Worm (Caenorhabditis elegans) whole organism, L2 larva: ENCODE results near the gene C05D11.13.

ENCODE experiments used
- C34F6.9 ChIP-seq: fragments of 150-350 bp; optimal IDR thresholded peaks from 2 replicates; lab custom pipeline; 2014; ENCODE audit warnings: missing biosample characterization, missing genetic modification characterization
- F13H6.1 ChIP-seq: sonication (generic microtip); optimal IDR thresholded peaks from 2 replicates; lab custom pipeline; 2016; ENCODE audit warnings: missing genetic modification characterization, missing compliant biosample characterization
- R02D3.7 ChIP-seq: fragments of 150-350 bp; optimal IDR thresholded peaks from 2 replicates; lab custom pipeline; 2014; ENCODE audit warnings: missing biosample characterization, missing genetic modification characterization
- Y55F3AM.14 ChIP-seq: fragments of 200-800 bp; sonication (Bioruptor generic); optimal IDR thresholded peaks from 2 replicates; lab custom pipeline; 2018; ENCODE audit warnings: mild to moderate bottlenecking, missing genetic modification characterization, missing compliant biosample characterization
- ZK546.5 ChIP-seq: sonication (generic microtip); optimal IDR thresholded peaks from 2 replicates; lab custom pipeline; 2017; ENCODE audit warnings: missing biosample characterization, missing genetic modification characterization
- alr-1 ChIP-seq: fragments of 150-350 bp; optimal IDR thresholded peaks from 2 replicates; lab custom pipeline; 2014; ENCODE audit warnings: missing biosample characterization, missing genetic modification characterization
- aly-2 ChIP-seq: fragments of 150-350 bp; optimal IDR thresholded peaks from 2 replicates; lab custom pipeline; 2014; ENCODE audit warnings: missing biosample characterization, missing genetic modification characterization
- ama-1 ChIP-seq: fragments of 150-350 bp; optimal IDR thresholded peaks from 2 replicates; lab custom pipeline; 2018; ENCODE audit warnings: inconsistent platforms
- blmp-1 ChIP-seq: sonication (generic microtip); optimal IDR thresholded peaks from 2 replicates; lab custom pipeline; 2017; ENCODE audit warnings: missing genetic modification characterization, mild to moderate bottlenecking, missing compliant biosample characterization, antibody characterized with exemption, moderate library complexity; ENCODE audit not compliant: insufficient read depth
- ceh-16 ChIP-seq: fragments of 150-350 bp; optimal IDR thresholded peaks from 2 replicates; lab custom pipeline; 2014; ENCODE audit warnings: missing biosample characterization, missing genetic modification characterization
- ceh-82 ChIP-seq: fragments of 150-350 bp; optimal IDR thresholded peaks from 2 replicates; lab custom pipeline; 2014; ENCODE audit warnings: missing biosample characterization, missing genetic modification characterization
- crh-2 ChIP-seq: sonication (generic microtip); optimal IDR thresholded peaks from 2 replicates; lab custom pipeline; 2017; ENCODE audit warnings: missing biosample characterization, missing genetic modification characterization
- dmd-4 ChIP-seq: sonication (generic microtip); optimal IDR thresholded peaks from 2 replicates; lab custom pipeline; 2017; ENCODE audit warnings: missing biosample characterization, missing genetic modification characterization
- egl-27 ChIP-seq: sonication (generic microtip); optimal IDR thresholded peaks from 3 replicates; lab custom pipeline; 2017; ENCODE audit warnings: missing biosample characterization, missing genetic modification reagents, missing genetic modification characterization
- elt-1 ChIP-seq: fragments of 150-350 bp; optimal IDR thresholded peaks from 2 replicates; lab custom pipeline; 2014; ENCODE audit warnings: missing biosample characterization, missing genetic modification characterization
- elt-3 ChIP-seq: sonication (generic microtip); optimal IDR thresholded peaks from 2 replicates; lab custom pipeline; 2017; ENCODE audit warnings: missing biosample characterization, missing genetic modification characterization
- fos-1 ChIP-seq: fragments of 150-350 bp; optimal IDR thresholded peaks from 2 replicates; lab custom pipeline; 2014; ENCODE audit warnings: missing biosample characterization, missing genetic modification characterization
- gmeb-1 ChIP-seq: fragments of 150-350 bp; optimal IDR thresholded peaks from 2 replicates; lab custom pipeline; 2014; ENCODE audit warnings: missing biosample characterization, missing genetic modification characterization
- lin-11 ChIP-seq: fragments of 150-350 bp; sonication (generic microtip); optimal IDR thresholded peaks from 2 replicates; lab custom pipeline; 2014; ENCODE audit warnings: missing biosample characterization, missing genetic modification characterization, inconsistent platforms, mixed read lengths
- lin-13 ChIP-seq: fragments of 150-350 bp; optimal IDR thresholded peaks from 2 replicates; lab custom pipeline; 2014; ENCODE audit warnings: missing biosample characterization, missing genetic modification reagents, missing genetic modification characterization
- lin-39 ChIP-seq: fragments of 150-350 bp; optimal IDR thresholded peaks from 2 replicates; lab custom pipeline; 2014; ENCODE audit warnings: missing biosample characterization, missing genetic modification reagents, missing genetic modification characterization
- lsy-2 ChIP-seq, 2 experiments: fragments of 150-350 bp in 1 of 2; sonication (generic microtip) in 1 of 2; optimal IDR thresholded peaks; 2 replicates each; lab custom pipeline; 2014 to 2017; ENCODE audit warnings: missing biosample characterization in 2 of 2, missing genetic modification characterization in 2 of 2
- mab-5 ChIP-seq: fragments of 150-350 bp; optimal IDR thresholded peaks from 2 replicates; lab custom pipeline; 2014; ENCODE audit warnings: missing biosample characterization, missing genetic modification characterization
- mbf-1 ChIP-seq: sonication (generic microtip); optimal IDR thresholded peaks from 2 replicates; lab custom pipeline; 2017; ENCODE audit warnings: missing biosample characterization, missing genetic modification characterization
- mdl-1 ChIP-seq, 2 experiments: fragments of 150-350 bp in 1 of 2; sonication (generic microtip) in 1 of 2; optimal IDR thresholded peaks; 2 replicates each; lab custom pipeline; 2017; ENCODE audit warnings: missing biosample characterization in 2 of 2, missing genetic modification characterization in 2 of 2
- nhr-10 ChIP-seq: sonication (generic microtip); optimal IDR thresholded peaks from 2 replicates; lab custom pipeline; 2017; ENCODE audit warnings: missing biosample characterization, missing genetic modification characterization
- nhr-11 ChIP-seq: fragments of 150-350 bp; optimal IDR thresholded peaks from 2 replicates; lab custom pipeline; 2014; ENCODE audit warnings: missing biosample characterization, missing genetic modification characterization
- nhr-12 ChIP-seq: fragments of 150-350 bp; optimal IDR thresholded peaks from 2 replicates; lab custom pipeline; 2014; ENCODE audit warnings: missing biosample characterization, missing genetic modification characterization
- nhr-129 ChIP-seq: fragments of 150-350 bp; optimal IDR thresholded peaks from 2 replicates; lab custom pipeline; 2014; ENCODE audit warnings: missing biosample characterization, missing genetic modification characterization
- nhr-21 ChIP-seq: fragments of 150-350 bp; optimal IDR thresholded peaks from 2 replicates; lab custom pipeline; 2014; ENCODE audit warnings: missing biosample characterization, missing genetic modification characterization
- nhr-23 ChIP-seq: fragments of 150-350 bp; optimal IDR thresholded peaks from 2 replicates; lab custom pipeline; 2014; ENCODE audit warnings: missing biosample characterization, missing genetic modification reagents, missing genetic modification characterization
- nhr-237 ChIP-seq: fragments of 150-350 bp; optimal IDR thresholded peaks from 2 replicates; lab custom pipeline; 2014; ENCODE audit warnings: missing biosample characterization, missing genetic modification characterization
- nhr-25 ChIP-seq: fragments of 150-350 bp; sonication (generic microtip); optimal IDR thresholded peaks from 3 replicates; lab custom pipeline; 2014; ENCODE audit warnings: missing biosample characterization, missing genetic modification characterization
- nhr-6 ChIP-seq: fragments of 150-350 bp; optimal IDR thresholded peaks from 2 replicates; lab custom pipeline; 2014; ENCODE audit warnings: missing biosample characterization, missing genetic modification characterization
- nhr-77 ChIP-seq: fragments of 150-350 bp; optimal IDR thresholded peaks from 2 replicates; lab custom pipeline; 2014; ENCODE audit warnings: missing biosample characterization, missing genetic modification characterization
- peb-1 ChIP-seq: fragments of 150-350 bp; optimal IDR thresholded peaks from 2 replicates; lab custom pipeline; 2014; ENCODE audit warnings: missing biosample characterization, missing genetic modification characterization
- sem-4 ChIP-seq: fragments of 150-350 bp; optimal IDR thresholded peaks from 2 replicates; lab custom pipeline; 2014; ENCODE audit warnings: missing biosample characterization, missing genetic modification reagents, missing genetic modification characterization
- skn-1 ChIP-seq: sonication (generic microtip); optimal IDR thresholded peaks from 2 replicates; lab custom pipeline; 2017; ENCODE audit warnings: missing biosample characterization, missing genetic modification characterization
- sma-3 ChIP-seq: sonication (generic microtip); optimal IDR thresholded peaks from 2 replicates; lab custom pipeline; 2016; ENCODE audit warnings: missing genetic modification reagents, missing genetic modification characterization, missing compliant biosample characterization
- sma-9 ChIP-seq, 2 experiments: fragments of 150-350 bp in 1 of 2; sonication (generic microtip) in 1 of 2; optimal IDR thresholded peaks; 2 replicates each; lab custom pipeline; 2014 to 2016; ENCODE audit warnings: missing genetic modification characterization in 2 of 2, mild to moderate bottlenecking in 1 of 2, missing biosample characterization in 1 of 2, missing compliant biosample characterization in 1 of 2, missing genetic modification reagents in 1 of 2, moderate library complexity in 1 of 2
- snpc-4 ChIP-seq: fragments of 150-350 bp; optimal IDR thresholded peaks from 2 replicates; lab custom pipeline; 2014; ENCODE audit warnings: missing biosample characterization, missing genetic modification characterization
- unc-39 ChIP-seq: fragments of 150-350 bp; optimal IDR thresholded peaks from 2 replicates; lab custom pipeline; 2014; ENCODE audit warnings: missing biosample characterization, missing genetic modification characterization
- unc-55 ChIP-seq: fragments of 150-350 bp; sonication (generic microtip); optimal IDR thresholded peaks from 3 replicates; lab custom pipeline; 2014; ENCODE audit warnings: missing biosample characterization, missing genetic modification reagents, missing genetic modification characterization
- unc-62 ChIP-seq: fragments of 150-350 bp; optimal IDR thresholded peaks from 2 replicates; lab custom pipeline; 2014; ENCODE audit warnings: missing biosample characterization, missing genetic modification reagents, missing genetic modification characterization
- zag-1 ChIP-seq: fragments of 150-350 bp; optimal IDR thresholded peaks from 2 replicates; lab custom pipeline; 2014; ENCODE audit warnings: missing biosample characterization, missing genetic modification characterization
- ztf-1 ChIP-seq: fragments of 200-800 bp; sonication (Bioruptor generic); conservative IDR thresholded peaks from 2 replicates; pipeline ENCODE4 v1.3.6; 2022; ENCODE audit warnings: missing genetic modification characterization, missing compliant biosample characterization
- ztf-11 ChIP-seq: sonication (generic microtip); optimal IDR thresholded peaks from 2 replicates; lab custom pipeline; 2017; ENCODE audit warnings: missing biosample characterization, missing genetic modification characterization
- ztf-4 ChIP-seq: fragments of 150-350 bp; optimal IDR thresholded peaks from 2 replicates; lab custom pipeline; 2014; ENCODE audit warnings: missing biosample characterization, missing genetic modification characterization

C05D11.13 gene

DNA sequence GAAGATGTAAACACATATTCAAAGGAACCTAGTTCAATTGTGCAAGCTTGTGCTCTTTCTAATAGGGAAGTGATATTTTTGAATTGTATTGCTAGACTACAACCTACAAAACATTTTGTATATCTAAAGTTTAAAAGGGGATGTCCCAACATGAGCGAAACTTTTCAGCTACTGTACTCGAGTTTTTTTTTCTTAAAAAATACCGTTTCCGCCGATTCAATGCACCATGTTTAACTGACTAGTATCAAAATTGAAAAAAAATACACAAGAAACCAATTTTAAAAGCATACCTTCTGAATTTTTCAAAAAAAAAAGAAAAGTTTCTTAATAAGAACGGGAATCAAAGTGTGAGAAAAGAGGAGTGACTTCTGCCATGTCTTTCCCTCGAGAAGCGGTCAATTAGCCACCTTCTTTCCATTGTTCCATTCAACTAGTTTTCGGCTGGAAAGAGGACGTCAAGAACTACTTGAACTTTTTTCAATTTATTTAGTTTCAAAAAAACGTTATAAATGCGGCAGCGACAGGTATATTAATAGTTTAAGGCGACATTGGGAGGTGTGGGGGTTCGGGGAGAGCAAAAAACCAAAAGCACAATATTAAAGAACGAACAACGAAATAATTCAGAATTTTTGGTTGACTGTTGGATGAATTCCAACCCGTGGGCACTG, 28.9 kb downstream of the C05D11.13 start, which contains the start of gene nas-4:
TSS of gene nas-4 (minus strand) at position 351 of the 668 bp plus-strand sequence.
- TF ChIP-seq crh-2 (tag; lab: Kevin White, UChicago), result peak; percentile 36
- TF ChIP-seq elt-1 (tag; lab: Kevin White, UChicago), result no peak
- no peak for TF ChIP-seq lin-39 (tag; lab: Kevin White, UChicago)
- TF ChIP-seq ceh-82 (tag; lab: Kevin White, UChicago), result no peak
- TF ChIP-seq peb-1 (tag; lab: Kevin White, UChicago), result no peak
- TF ChIP-seq ztf-4 (tag; lab: Kevin White, UChicago), result peak; percentile 69
- TF ChIP-seq fos-1 (tag; lab: Kevin White, UChicago), result no peak
- no peak for TF ChIP-seq elt-3 (tag; lab: Kevin White, UChicago)
- no peak for TF ChIP-seq unc-62 (GFP tag; lab: Kevin White, UChicago)
- peak; percentile 69 for TF ChIP-seq ama-1 (lab: Kevin White, UChicago)
- TF ChIP-seq F13H6.1 (tag; lab: Kevin White, UChicago), result no peak
- no peak for TF ChIP-seq R02D3.7
- no peak for TF ChIP-seq sma-9 (GFP tag; optimal IDR thresholded peaks at IDR 0.05; lab: Kevin White, UChicago)
- TF ChIP-seq sma-9 (tag; optimal IDR thresholded peaks at IDR 0.05; lab: Kevin White, UChicago), result no peak
- no peak for TF ChIP-seq ZK546.5 (tag; lab: Kevin White, UChicago)
- peak; percentile 27 for TF ChIP-seq nhr-25
- TF ChIP-seq dmd-4 (tag; lab: Kevin White, UChicago), result no peak
- no peak for TF ChIP-seq ztf-1 (GFP tag; lab: Robert Waterston, UW)
- TF ChIP-seq lin-11 (tag; lab: Kevin White, UChicago), result no peak
- no peak for TF ChIP-seq nhr-12 (tag; lab: Kevin White, UChicago)
- TF ChIP-seq mbf-1 (tag; lab: Kevin White, UChicago), result no peak
- TF ChIP-seq nhr-237 (tag; lab: Kevin White, UChicago), result no peak
- no peak for TF ChIP-seq nhr-77
- no peak for TF ChIP-seq egl-27 (tag; lab: Kevin White, UChicago)
- TF ChIP-seq mab-5 (tag; lab: Kevin White, UChicago), result no peak
- TF ChIP-seq mdl-1 (tag; optimal IDR thresholded peaks at IDR 0.05; lab: Kevin White, UChicago), result no peak
- no peak for TF ChIP-seq sem-4 (tag; lab: Kevin White, UChicago)
- TF ChIP-seq sma-3 (GFP tag; lab: Kevin White, UChicago), result peak; percentile 46
- peak in 1 of 2 experiments; percentile 9 for TF ChIP-seq lsy-2 (tag; optimal IDR thresholded peaks at IDR 0.05; lab: Kevin White, UChicago)
- TF ChIP-seq C34F6.9 (tag; lab: Kevin White, UChicago), result no peak
- peak; percentile 35 for TF ChIP-seq Y55F3AM.14
- TF ChIP-seq unc-55 (GFP tag; lab: Kevin White, UChicago), result peak; percentile 7
- TF ChIP-seq snpc-4 (tag; lab: Kevin White, UChicago), result no peak
- TF ChIP-seq zag-1 (tag; lab: Kevin White, UChicago), result no peak
- TF ChIP-seq nhr-23 (tag; lab: Kevin White, UChicago), result no peak
- no peak for TF ChIP-seq aly-2 (tag; lab: Kevin White, UChicago)
- peak; percentile 17 for TF ChIP-seq nhr-21 (tag; lab: Kevin White, UChicago)
- TF ChIP-seq nhr-11 (tag; lab: Kevin White, UChicago), result no peak
- TF ChIP-seq unc-39, result no peak
- peak; percentile 14 for TF ChIP-seq nhr-6 (tag; lab: Kevin White, UChicago)
- no peak for TF ChIP-seq ceh-16 (tag; lab: Kevin White, UChicago)
- no peak for TF ChIP-seq ztf-11 (tag; lab: Kevin White, UChicago)
- no peak for TF ChIP-seq alr-1 (tag; lab: Kevin White, UChicago)
- TF ChIP-seq gmeb-1 (tag; lab: Kevin White, UChicago), result no peak
- TF ChIP-seq skn-1 (tag; lab: Kevin White, UChicago), result no peak
- TF ChIP-seq blmp-1, result peak; percentile 3
- TF ChIP-seq lin-13 (GFP tag; lab: Kevin White, UChicago), result peak; percentile 42
- no peak for TF ChIP-seq nhr-129
- TF ChIP-seq nhr-10 (tag; lab: Kevin White, UChicago), result no peak
